Worm (Caenorhabditis elegans): ENCODE data around the gene R74.7.

The R74.7 gene

DNA sequence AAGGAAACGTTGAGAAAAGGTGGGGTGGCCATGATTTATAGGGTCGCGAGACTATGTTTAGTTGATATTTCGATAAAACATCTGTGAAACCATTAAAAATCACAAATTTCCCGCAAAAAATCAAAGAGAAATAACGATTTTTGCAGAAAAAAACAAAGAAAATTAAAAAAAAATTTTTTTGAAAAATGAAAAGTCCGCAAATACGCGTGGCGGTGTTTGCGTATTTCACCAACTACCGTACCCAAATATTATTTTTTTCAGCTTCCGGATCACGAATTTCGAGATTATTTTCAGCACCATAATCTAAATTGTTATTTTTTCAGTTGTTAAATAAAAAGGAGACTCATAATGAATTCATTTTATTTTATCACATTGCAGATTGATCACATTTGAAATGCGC is 25.9 kb downstream of the R74.7 start (continued):
- TF ChIP-seq lin-26 (GFP tag; IDR thresholded peaks at IDR 0.05) (no peak), egl-18 (GFP tag; IDR thresholded peaks at IDR 0.05) (no peak), cebp-2 (GFP tag; IDR thresholded peaks at IDR 0.05) (no peak), bed-2 (GFP tag; IDR thresholded peaks at IDR 0.05) (no peak), B0261.1 (tag; optimal IDR thresholded peaks at IDR 0.05) (no peak), nhr-27 (tag; optimal IDR thresholded peaks at IDR 0.05) (no peak), dox-1 (GFP tag; IDR thresholded peaks at IDR 0.05) (0 out of 2 replicates have a peak, but pooled peaks have one; percentile 17), snpc-4 (GFP tag; optimal IDR thresholded peaks at IDR 0.05) (no peak), snpc-4 (tag; optimal IDR thresholded peaks at IDR 0.05) (no peak), lsl-1 (GFP tag; optimal IDR thresholded peaks at IDR 0.05) (peak; percentile 88), ZK185.1 (tag; optimal IDR thresholded peaks at IDR 0.05; ENCODE audit: poor library complexity, severe bottlenecking) (no peak), B0035.1 (tag; optimal IDR thresholded peaks at IDR 0.05) (no peak), cebp-1 (GFP tag; IDR thresholded peaks at IDR 0.05) (no peak), cebp-1 (tag; optimal IDR thresholded peaks at IDR 0.05) (no peak), lsy-27 (tag; optimal IDR thresholded peaks at IDR 0.05; ENCODE audit: borderline replicate concordance, insufficient read depth) (no peak)

- TF ChIP-seq snpc-1.3 (tag; optimal IDR thresholded peaks at IDR 0.05; ENCODE audit: insufficient read depth) (no peak), let-607 (tag; optimal IDR thresholded peaks at IDR 0.05) (no peak), F57C9.4 (tag; optimal IDR thresholded peaks at IDR 0.05) (no peak), lir-1 (GFP tag; conservative IDR thresholded peaks at IDR 0.05) (no peak), nfya-1 (tag; optimal IDR thresholded peaks at IDR 0.05; ENCODE audit: borderline replicate concordance, insufficient read depth) (no peak), ztf-28 (GFP tag; IDR thresholded peaks at IDR 0.05) (no peak), madf-3 (GFP tag; IDR thresholded peaks at IDR 0.05) (no peak), unc-62 (GFP tag; optimal IDR thresholded peaks at IDR 0.05) (no peak), dpff-1 (tag; optimal IDR thresholded peaks at IDR 0.05) (no peak), attf-3 (GFP tag; conservative IDR thresholded peaks at IDR 0.05) (no peak), ekl-4 (GFP tag; IDR thresholded peaks at IDR 0.05) (no peak), F37B4.10 (GFP tag; IDR thresholded peaks at IDR 0.05) (no peak), ceh-58 (GFP tag; IDR thresholded peaks at IDR 0.05) (no peak), ztf-18 (tag; optimal IDR thresholded peaks at IDR 0.05) (no peak), nhr-120 (GFP tag; IDR thresholded peaks at IDR 0.05) (no peak)
These were observed 27.1 kb downstream of the R74.7 start for ce11 chrIII:4231372-4231771.

DNA sequence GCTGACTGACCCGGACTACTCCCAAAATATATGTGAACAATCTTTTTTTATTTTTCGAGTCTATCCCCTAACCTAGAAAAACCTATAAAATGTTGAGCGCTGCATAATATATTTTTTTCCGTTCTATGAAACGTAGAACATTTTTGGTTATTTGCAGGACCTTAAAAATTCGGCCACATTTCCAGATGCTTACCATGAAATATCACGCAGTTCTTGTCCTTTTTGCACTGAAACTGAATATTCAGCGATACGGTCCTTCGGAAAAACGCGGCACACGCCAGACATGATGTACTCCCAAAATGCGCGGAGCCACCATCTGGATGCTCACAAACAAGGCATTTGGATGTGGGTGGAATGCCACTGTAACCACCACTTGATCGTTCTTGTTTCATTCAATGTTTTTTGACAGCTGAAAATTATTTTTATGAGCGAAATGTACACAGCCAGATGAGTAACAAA is 28.6 kb downstream of the R74.7 start, which contains the start of gene nhr-20:
Gene nhr-20 (minus strand): TSS at position 409 of the 459 bp plus-strand sequence.
- no peak for TF ChIP-seq ceh-40 (GFP tag; IDR thresholded peaks at IDR 0.05)
- TF ChIP-seq ceh-79 (tag; optimal IDR thresholded peaks at IDR 0.05) = no peak
- no peak for TF ChIP-seq D2030.7 (GFP tag; IDR thresholded peaks at IDR 0.05)
- no peak for TF ChIP-seq attf-3 (GFP tag; conservative IDR thresholded peaks at IDR 0.05)
- no peak for TF ChIP-seq madf-3 (GFP tag; IDR thresholded peaks at IDR 0.05)
- no peak for TF ChIP-seq F33H1.4 (GFP tag; IDR thresholded peaks at IDR 0.05)
- no peak for TF ChIP-seq lsy-27 (tag; optimal IDR thresholded peaks at IDR 0.05; ENCODE audit: borderline replicate concordance, insufficient read depth)
- no peak for TF ChIP-seq ztf-6 (GFP tag; IDR thresholded peaks at IDR 0.05)
- no peak for TF ChIP-seq chd-7 (tag; optimal IDR thresholded peaks at IDR 0.05)
- no peak for TF ChIP-seq him-1 (tag; optimal IDR thresholded peaks at IDR 0.05)
- no peak for TF ChIP-seq Y53G8AR.9 (GFP tag; conservative IDR thresholded peaks at IDR 0.05)
- no peak for TF ChIP-seq ccch-3 (GFP tag; optimal IDR thresholded peaks at IDR 0.05)
- TF ChIP-seq snpc-1.3 (tag; optimal IDR thresholded peaks at IDR 0.05; ENCODE audit: insufficient read depth) = no peak
- TF ChIP-seq attf-6 (GFP tag; IDR thresholded peaks at IDR 0.05) = no peak
- TF ChIP-seq lag-1 (GFP tag; IDR thresholded peaks at IDR 0.05) = no peak
- TF ChIP-seq hmg-20 (GFP tag; IDR thresholded peaks at IDR 0.05) = no peak
- no peak for TF ChIP-seq hmg-1.2 (GFP tag; IDR thresholded peaks at IDR 0.05)

All from whole organism, young adult.